Worm (Caenorhabditis elegans): ENCODE results near the gene ccep-135.

ce11 chrIII:3100124-3100523, 8.5 kb downstream of the ccep-135 start:
- no peak for TF ChIP-seq nhr-25 (tag; optimal IDR thresholded peaks at IDR 0.05)
- no peak for TF ChIP-seq mdl-1 (tag; optimal IDR thresholded peaks at IDR 0.05)
- TF ChIP-seq skn-1 (tag; optimal IDR thresholded peaks at IDR 0.05) = no peak
- TF ChIP-seq ceh-16 (tag; optimal IDR thresholded peaks at IDR 0.05) = no peak
- TF ChIP-seq nhr-28 (tag; optimal IDR thresholded peaks at IDR 0.05) = no peak
- TF ChIP-seq nfya-1 (tag; optimal IDR thresholded peaks at IDR 0.05; ENCODE audit: insufficient read depth) = no peak
- no peak for TF ChIP-seq elt-1 (tag; optimal IDR thresholded peaks at IDR 0.05)
- no peak for TF ChIP-seq tbx-2 (tag; optimal IDR thresholded peaks at IDR 0.05)
- TF ChIP-seq ZK546.5 (tag; optimal IDR thresholded peaks at IDR 0.05) = no peak
- no peak for TF ChIP-seq nhr-12 (tag; optimal IDR thresholded peaks at IDR 0.05)
- no peak for TF ChIP-seq elt-3 (tag; optimal IDR thresholded peaks at IDR 0.05)
- TF ChIP-seq ama-1 (optimal IDR thresholded peaks at IDR 0.05) = no peak
- no peak for TF ChIP-seq egl-5 (tag; optimal IDR thresholded peaks at IDR 0.05)
- no peak for TF ChIP-seq ztf-4 (tag; optimal IDR thresholded peaks at IDR 0.05)

Measured in whole organism, L3 larva.